Fruit fly (Drosophila melanogaster) whole organism, prepupa: ENCODE data around the gene Ccdc114.

Experiments
- CG3032 ChIP-seq: fragments of 200-800 bp; optimal IDR thresholded peaks from 2 replicates; lab custom pipeline; 2019; ENCODE audit warnings: missing biosample characterization, mild to moderate bottlenecking, missing genetic modification characterization, moderate library complexity
- Lpt ChIP-seq: fragments of 200-800 bp; sonication (Bioruptor generic); optimal IDR thresholded peaks from 3 replicates; lab custom pipeline; 2016; ENCODE audit warnings: missing biosample characterization, missing genetic modification characterization
- fd85E ChIP-seq: fragments of 200-800 bp; sonication (Bioruptor generic); optimal IDR thresholded peaks from 3 replicates; lab custom pipeline; 2016; ENCODE audit warnings: missing biosample characterization, missing genetic modification characterization
- salr ChIP-seq, 2 experiments: fragments of 200-800 bp; sonication (Bioruptor generic); optimal IDR thresholded peaks; 3 replicates each; lab custom pipeline; 2016 to 2018; ENCODE audit warnings: missing biosample characterization in 2 of 2, missing genetic modification characterization in 2 of 2, mild to moderate bottlenecking in 1 of 2

DNA sequence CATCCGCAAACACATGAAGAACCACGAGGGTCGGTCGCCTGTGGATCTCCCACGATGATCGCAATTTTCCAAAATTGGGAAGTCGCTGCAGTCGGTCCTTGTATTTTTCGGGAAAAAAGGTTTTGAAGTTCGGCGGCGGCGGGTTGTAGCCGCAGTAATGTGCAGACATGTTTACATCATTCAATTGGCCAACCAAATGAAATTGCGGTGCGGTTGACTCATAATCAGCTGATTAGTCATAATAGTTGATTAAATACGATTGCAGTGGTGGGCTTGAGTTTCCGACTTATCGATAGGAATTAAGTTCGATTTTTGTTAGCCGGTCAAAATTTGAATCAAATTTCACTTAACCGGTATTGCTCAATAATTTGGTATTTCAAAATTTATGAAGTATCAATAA lies 27.6 kb upstream of the Ccdc114 start, which contains the start of gene CG14907:
- TF ChIP-seq fd85E (GFP tag; lab: Kevin White, UChicago): no peak
- TF ChIP-seq Lpt (GFP tag; lab: Kevin White, UChicago): no peak
- no peak for TF ChIP-seq CG3032 (tag; lab: Kevin White, UChicago)
- no peak for TF ChIP-seq salr (GFP tag; optimal IDR thresholded peaks at IDR 0.05; lab: Kevin White, UChicago)
